Worm (Caenorhabditis elegans): Measurements from ENCODE around the gene psf-1.

ce11 chrII:9981760-9982159, 13.3 kb downstream of the psf-1 start, which contains the start of gene sdz-38:
- no peak for TF ChIP-seq spr-1 (tag; optimal IDR thresholded peaks at IDR 0.05)
- TF ChIP-seq nhr-10 (tag; optimal IDR thresholded peaks at IDR 0.05): no peak
- TF ChIP-seq nhr-11 (tag; optimal IDR thresholded peaks at IDR 0.05): no peak
- TF ChIP-seq mxl-3 (GFP tag; optimal IDR thresholded peaks at IDR 0.05): no peak
- TF ChIP-seq aly-2 (tag; optimal IDR thresholded peaks at IDR 0.05): no peak
- TF ChIP-seq hif-1 (tag; optimal IDR thresholded peaks at IDR 0.05): no peak
- TF ChIP-seq lin-39 (tag; optimal IDR thresholded peaks at IDR 0.05): no peak
- TF ChIP-seq ama-1 (optimal IDR thresholded peaks at IDR 0.05): no peak
- no peak for TF ChIP-seq unc-130 (GFP tag; optimal IDR thresholded peaks at IDR 0.05)

All from whole organism, L4 larva.